In the genomic region with DNA sequence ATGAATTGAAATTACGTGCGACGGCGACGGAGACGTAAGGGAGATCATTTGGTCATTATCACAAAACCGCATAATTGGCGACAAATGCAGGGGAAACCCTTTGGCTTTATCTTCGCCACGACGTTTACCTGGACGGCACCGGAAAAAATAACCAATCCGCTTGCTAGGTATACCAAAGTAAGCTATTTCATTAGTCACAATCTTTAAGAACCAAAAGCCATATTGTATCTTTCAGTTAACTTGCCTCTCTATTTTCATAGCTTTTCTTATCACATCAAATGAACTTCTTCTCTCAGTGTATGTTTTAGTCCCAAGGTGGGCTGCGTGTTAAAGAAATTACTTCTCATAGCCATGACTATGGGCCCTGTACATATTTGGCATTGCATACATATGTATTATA, we compare ENCODE assay signal across 1 fruit fly cellular context.
TF ChIP-seq lines count a peak whose summit lies in the region.

No protein-coding gene starts in this region.

TF ChIP-seq in whole organism, embryonic, 481 proteins besides CTCF, POLR2A, EP300 and RAD21 (continued from another document and continues in another):
- TF ChIP-seq z (GFP tag; IDR thresholded peaks at IDR 0.05; lab: Robert Waterston, UW) (no peak), Antp (GFP tag; optimal IDR thresholded peaks at IDR 0.05; lab: Kevin White, UChicago) (no peak), BtbVII (GFP tag; optimal IDR thresholded peaks at IDR 0.05; lab: Kevin White, UChicago) (no peak), row (GFP tag; IDR thresholded peaks at IDR 0.05; lab: Robert Waterston, UW) (peak; percentile 61), CG10209 (GFP tag; optimal IDR thresholded peaks at IDR 0.05; lab: Kevin White, UChicago) (no peak), sc (optimal IDR thresholded peaks at IDR 0.05; lab: Kevin White, UChicago) (no peak), sc (GFP tag; optimal IDR thresholded peaks at IDR 0.05; lab: Kevin White, UChicago) (no peak), CG32772 (GFP tag; IDR thresholded peaks at IDR 0.05; lab: Robert Waterston, UW) (0 out of 2 replicates have a peak, but pooled peaks have one; percentile 28), phol (tag; optimal IDR thresholded peaks at IDR 0.05; lab: Kevin White, UChicago) (peak; percentile 10), CG31388 (GFP tag; optimal IDR thresholded peaks at IDR 0.05; lab: Kevin White, UChicago) (no peak), CG10654 (GFP tag; optimal IDR thresholded peaks at IDR 0.05; lab: Kevin White, UChicago) (no peak), mirr (GFP tag; optimal IDR thresholded peaks at IDR 0.05; lab: Kevin White, UChicago) (no peak), CG10462 (GFP tag; optimal IDR thresholded peaks at IDR 0.05; lab: Kevin White, UChicago) (peak; percentile 17), CG12104 (GFP tag; optimal IDR thresholded peaks at IDR 0.05; lab: Kevin White, UChicago) (no peak), Adf1 (GFP tag; IDR thresholded peaks at IDR 0.05; lab: Robert Waterston, UW) (no peak), cas (GFP tag; IDR thresholded peaks at IDR 0.05; lab: Robert Waterston, UW) (no peak), CG12236 (GFP tag; optimal IDR thresholded peaks at IDR 0.05; lab: Kevin White, UChicago) (no peak), sob (GFP tag; IDR thresholded peaks at IDR 0.05; lab: Robert Waterston, UW) (no peak), CG4404 (GFP tag; IDR thresholded peaks at IDR 0.05; lab: Robert Waterston, UW) (no peak), mld (GFP tag; IDR thresholded peaks at IDR 0.05; lab: Robert Waterston, UW; ENCODE audit: partially characterized antibody) (no peak), pum (GFP tag; optimal IDR thresholded peaks at IDR 0.05; lab: Kevin White, UChicago) (no peak), unpg (GFP tag; optimal IDR thresholded peaks at IDR 0.05; lab: Kevin White, UChicago) (peak; percentile 24), Rfx (GFP tag; IDR thresholded peaks at IDR 0.05; lab: Robert Waterston, UW) (0 out of 2 replicates have a peak, but pooled peaks have one; percentile 11), CG10366 (GFP tag; IDR thresholded peaks at IDR 0.05; lab: Robert Waterston, UW) (peak; percentile 37; the same call in 1 of the 2 replicates), vnd (GFP tag; IDR thresholded peaks at IDR 0.05; lab: Robert Waterston, UW; ENCODE audit: partially characterized antibody) (no peak), ATbp (GFP tag; optimal IDR thresholded peaks at IDR 0.05; lab: Kevin White, UChicago) (peak; percentile 10), Hmr (GFP tag; optimal IDR thresholded peaks at IDR 0.05; lab: Kevin White, UChicago) (peak; percentile 3), CG10979 (tag; optimal IDR thresholded peaks at IDR 0.05; lab: Kevin White, UChicago) (peak; percentile 9), ash1 (GFP tag; optimal IDR thresholded peaks at IDR 0.05; lab: Kevin White, UChicago) (no peak), vfl (GFP tag; optimal IDR thresholded peaks at IDR 0.05; lab: Kevin White, UChicago) (no peak), CG15696 (tag; optimal IDR thresholded peaks at IDR 0.05; lab: Kevin White, UChicago) (no peak), danr (GFP tag; IDR thresholded peaks at IDR 0.05; lab: Robert Waterston, UW) (no peak), insv (GFP tag; optimal IDR thresholded peaks at IDR 0.05; lab: Kevin White, UChicago) (no peak), Dll (GFP tag; IDR thresholded peaks at IDR 0.05; lab: Robert Waterston, UW; ENCODE audit: partially characterized antibody) (no peak), dimm (GFP tag; IDR thresholded peaks at IDR 0.05; lab: Robert Waterston, UW) (no peak), CG2678 (tag; optimal IDR thresholded peaks at IDR 0.05; lab: Kevin White, UChicago) (peak; percentile 42), eve (GFP tag; optimal IDR thresholded peaks at IDR 0.05; lab: Kevin White, UChicago) (peak in 1 of 2 experiments; percentile 72), Aef1 (GFP tag; IDR thresholded peaks at IDR 0.05; lab: Robert Waterston, UW) (no peak), twi (tag; optimal IDR thresholded peaks at IDR 0.05; lab: Kevin White, UChicago) (no peak), gsb-n (tag; optimal IDR thresholded peaks at IDR 0.05; lab: Kevin White, UChicago) (peak; percentile 7), CG1603 (tag; optimal IDR thresholded peaks at IDR 0.05; lab: Kevin White, UChicago) (peak; percentile 51), CG16779 (GFP tag; IDR thresholded peaks at IDR 0.05; lab: Robert Waterston, UW) (no peak), Hr78 (GFP tag; optimal IDR thresholded peaks at IDR 0.05; lab: Kevin White, UChicago) (no peak), zen2 (GFP tag; IDR thresholded peaks at IDR 0.05; lab: Robert Waterston, UW; ENCODE audit: partially characterized antibody) (no peak), Six4 (GFP tag; optimal IDR thresholded peaks at IDR 0.05; lab: Kevin White, UChicago) (no peak), CG4360 (GFP tag; IDR thresholded peaks at IDR 0.05; lab: Robert Waterston, UW) (no peak), Chrac-16 (GFP tag; optimal IDR thresholded peaks at IDR 0.05; lab: Kevin White, UChicago) (peak; percentile 20), da (GFP tag; optimal IDR thresholded peaks at IDR 0.05; lab: Kevin White, UChicago) (no peak), fd64A (GFP tag; optimal IDR thresholded peaks at IDR 0.05; lab: Kevin White, UChicago) (no peak), Doc2 (GFP tag; IDR thresholded peaks at IDR 0.05; lab: Robert Waterston, UW) (no peak), crol (GFP tag; IDR thresholded peaks at IDR 0.05; lab: Robert Waterston, UW) (no peak), NC2β (GFP tag; optimal IDR thresholded peaks at IDR 0.05; lab: Kevin White, UChicago) (no peak), pnt (GFP tag; optimal IDR thresholded peaks at IDR 0.05; lab: Kevin White, UChicago) (no peak), cato (GFP tag; optimal IDR thresholded peaks at IDR 0.05; lab: Kevin White, UChicago; ENCODE audit: borderline replicate concordance) (no peak), Oli (tag; optimal IDR thresholded peaks at IDR 0.05; lab: Kevin White, UChicago) (peak; percentile 25), CG14667 (GFP tag; IDR thresholded peaks at IDR 0.05; lab: Robert Waterston, UW) (0 out of 2 replicates have a peak, but pooled peaks have one; percentile 9), CHES-1-like (GFP tag; optimal IDR thresholded peaks at IDR 0.05; lab: Kevin White, UChicago) (no peak), CG15269 (tag; optimal IDR thresholded peaks at IDR 0.05; lab: Kevin White, UChicago) (no peak), slbo (GFP tag; IDR thresholded peaks at IDR 0.05; lab: Robert Waterston, UW) (peak; percentile 16; the same call in 1 of the 2 replicates), ato (GFP tag; IDR thresholded peaks at IDR 0.05; lab: Robert Waterston, UW; ENCODE audit: partially characterized antibody) (no peak), CG17186 (GFP tag; optimal IDR thresholded peaks at IDR 0.05; lab: Kevin White, UChicago) (no peak), CG2712 (tag; optimal IDR thresholded peaks at IDR 0.05; lab: Kevin White, UChicago) (peak; percentile 30), HmgZ (tag; optimal IDR thresholded peaks at IDR 0.05; lab: Kevin White, UChicago) (peak; percentile 2), bsh (GFP tag; optimal IDR thresholded peaks at IDR 0.05; lab: Kevin White, UChicago) (peak in 1 of 2 experiments; percentile 30), CG11085 (GFP tag; IDR thresholded peaks at IDR 0.05; lab: Robert Waterston, UW) (no peak), fru (optimal IDR thresholded peaks at IDR 0.05; lab: Kevin White, UChicago) (no peak), Jarid2 (GFP tag; optimal IDR thresholded peaks at IDR 0.05; lab: Kevin White, UChicago) (peak; percentile 22), Max (GFP tag; optimal IDR thresholded peaks at IDR 0.05; lab: Kevin White, UChicago) (no peak), CG1647 (GFP tag; optimal IDR thresholded peaks at IDR 0.05; lab: Kevin White, UChicago) (no peak), Ets65A (GFP tag; lab: Kevin White, UChicago) (peak; percentile 7), CG10274 (GFP tag; optimal IDR thresholded peaks at IDR 0.05; lab: Kevin White, UChicago) (no peak), GATAe (GFP tag; conservative IDR thresholded peaks at IDR 0.05; lab: Robert Waterston, UW) (no peak), CG2129 (GFP tag; IDR thresholded peaks at IDR 0.05; lab: Robert Waterston, UW; ENCODE audit: partially characterized antibody) (no peak), ems (GFP tag; optimal IDR thresholded peaks at IDR 0.05; lab: Kevin White, UChicago) (peak; percentile 11), zfh2 (GFP tag; optimal IDR thresholded peaks at IDR 0.05; lab: Kevin White, UChicago) (no peak), ewg (GFP tag; optimal IDR thresholded peaks at IDR 0.05; lab: Kevin White, UChicago) (no peak), CG10431 (GFP tag; optimal IDR thresholded peaks at IDR 0.05; lab: Kevin White, UChicago) (no peak), sens-2 (GFP tag; IDR thresholded peaks at IDR 0.05; lab: Robert Waterston, UW) (0 out of 2 replicates have a peak, but pooled peaks have one; percentile 13), Trl (optimal IDR thresholded peaks at IDR 0.05; lab: Kevin White, UChicago) (no peak), Trl (GFP tag; optimal IDR thresholded peaks at IDR 0.05; lab: Kevin White, UChicago) (peak; percentile 31), CG43689 (GFP tag; IDR thresholded peaks at IDR 0.05; lab: Robert Waterston, UW) (no peak), sqz (GFP tag; optimal IDR thresholded peaks at IDR 0.05; lab: Kevin White, UChicago) (no peak), Asciz (GFP tag; optimal IDR thresholded peaks at IDR 0.05; lab: Kevin White, UChicago) (no peak), CG12219 (GFP tag; optimal IDR thresholded peaks at IDR 0.05; lab: Kevin White, UChicago) (no peak), CG11504 (tag; optimal IDR thresholded peaks at IDR 0.05; lab: Kevin White, UChicago) (peak; percentile 29), Hr3 (GFP tag; optimal IDR thresholded peaks at IDR 0.05; lab: Kevin White, UChicago) (peak; percentile 1), CG6175 (GFP tag; IDR thresholded peaks at IDR 0.05; lab: Robert Waterston, UW) (no peak), CG13775 (GFP tag; optimal IDR thresholded peaks at IDR 0.05; lab: Kevin White, UChicago) (peak; percentile 4), tio (GFP tag; optimal IDR thresholded peaks at IDR 0.05; lab: Kevin White, UChicago) (no peak), Xbp1 (GFP tag; optimal IDR thresholded peaks at IDR 0.05; lab: Kevin White, UChicago) (peak; percentile 40), chif (GFP tag; optimal IDR thresholded peaks at IDR 0.05; lab: Kevin White, UChicago) (peak; percentile 20 to 27), Kr (GFP tag; optimal IDR thresholded peaks at IDR 0.05; lab: Kevin White, UChicago) (no peak), Fer3 (tag; optimal IDR thresholded peaks at IDR 0.05; lab: Kevin White, UChicago) (no peak), E2f1 (GFP tag; IDR thresholded peaks at IDR 0.05; lab: Robert Waterston, UW) (0 out of 2 replicates have a peak, but pooled peaks have one; percentile 13), zfh1 (GFP tag; IDR thresholded peaks at IDR 0.05; lab: Robert Waterston, UW) (peak; percentile 41; the same call in 1 of the 3 replicates), ind (GFP tag; optimal IDR thresholded peaks at IDR 0.05; lab: Kevin White, UChicago) (peak; percentile 26), pita (GFP tag; optimal IDR thresholded peaks at IDR 0.05; lab: Kevin White, UChicago) (no peak), lov (optimal IDR thresholded peaks at IDR 0.05; lab: Kevin White, UChicago) (no peak), lov (GFP tag; IDR thresholded peaks at IDR 0.05; lab: Robert Waterston, UW) (no peak), abd-A (tag; optimal IDR thresholded peaks at IDR 0.05; lab: Kevin White, UChicago) (no peak), tgo (GFP tag; IDR thresholded peaks at IDR 0.05; lab: Robert Waterston, UW) (peak; percentile 23; the same call in 1 of the 3 replicates), inv (GFP tag; IDR thresholded peaks at IDR 0.05; lab: Robert Waterston, UW; ENCODE audit: partially characterized antibody) (no peak), pb (GFP tag; optimal IDR thresholded peaks at IDR 0.05; lab: Kevin White, UChicago) (no peak), CG14710 (tag; optimal IDR thresholded peaks at IDR 0.05; lab: Kevin White, UChicago) (no peak), ro (GFP tag; IDR thresholded peaks at IDR 0.05; lab: Robert Waterston, UW) (no peak), CG7786 (GFP tag; optimal IDR thresholded peaks at IDR 0.05; lab: Kevin White, UChicago) (peak; percentile 11), sima (GFP tag; optimal IDR thresholded peaks at IDR 0.05; lab: Kevin White, UChicago) (no peak), CG11723 (GFP tag; optimal IDR thresholded peaks at IDR 0.05; lab: Kevin White, UChicago) (no peak), chn (GFP tag; optimal IDR thresholded peaks at IDR 0.05; lab: Kevin White, UChicago) (peak; percentile 4), ssp (GFP tag; IDR thresholded peaks at IDR 0.05; lab: Robert Waterston, UW) (no peak), knrl (GFP tag; IDR thresholded peaks at IDR 0.05; lab: Robert Waterston, UW; ENCODE audit: partially characterized antibody) (no peak), corto (GFP tag; optimal IDR thresholded peaks at IDR 0.05; lab: Kevin White, UChicago) (no peak), NFAT (GFP tag; IDR thresholded peaks at IDR 0.05; lab: Robert Waterston, UW) (no peak), fu2 (GFP tag; optimal IDR thresholded peaks at IDR 0.05; lab: Kevin White, UChicago) (no peak), CG3838 (GFP tag; optimal IDR thresholded peaks at IDR 0.05; lab: Kevin White, UChicago) (no peak), HLH54F (GFP tag; optimal IDR thresholded peaks at IDR 0.05; lab: Kevin White, UChicago) (no peak), lilli (GFP tag; optimal IDR thresholded peaks at IDR 0.05; lab: Kevin White, UChicago) (peak; percentile 22), CG7963 (GFP tag; IDR thresholded peaks at IDR 0.05; lab: Robert Waterston, UW; ENCODE audit: partially characterized antibody) (no peak), CG4707 (GFP tag; optimal IDR thresholded peaks at IDR 0.05; lab: Kevin White, UChicago) (no peak), Taf1 (GFP tag; IDR thresholded peaks at IDR 0.05; lab: Robert Waterston, UW) (no peak), CG14050 (GFP tag; IDR thresholded peaks at IDR 0.05; lab: Robert Waterston, UW) (no peak), CG14014 (GFP tag; IDR thresholded peaks at IDR 0.05; lab: Robert Waterston, UW) (no peak), CG6689 (GFP tag; IDR thresholded peaks at IDR 0.05; lab: Robert Waterston, UW) (peak; percentile 31; the same call in 1 of the 2 replicates), vvl (GFP tag; IDR thresholded peaks at IDR 0.05; lab: Robert Waterston, UW) (peak; percentile 42), NfI (GFP tag; optimal IDR thresholded peaks at IDR 0.05; lab: Kevin White, UChicago) (no peak), CG7839 (tag; optimal IDR thresholded peaks at IDR 0.05; lab: Kevin White, UChicago) (peak; percentile 29), zf30C (GFP tag; optimal IDR thresholded peaks at IDR 0.05; lab: Kevin White, UChicago) (no peak), chinmo (GFP tag; IDR thresholded peaks at IDR 0.05; lab: Robert Waterston, UW; ENCODE audit: partially characterized antibody) (no peak), Rx (GFP tag; IDR thresholded peaks at IDR 0.05; lab: Robert Waterston, UW) (no peak; the same call in 1 of the 2 replicates)
